Worm (Caenorhabditis elegans) whole organism, young adult: ENCODE data around the gene col-170.

Source experiments
- attf-6 ChIP-seq: fragments of 200-800 bp; sonication (Bioruptor generic); IDR thresholded peaks from 2 replicates; pipeline ENCODE4 v1.3.6; 2022; ENCODE audit warnings: missing genetic modification reagents, missing genetic modification characterization, missing compliant biosample characterization
- fkh-3 ChIP-seq: sonication (generic microtip); optimal IDR thresholded peaks from 2 replicates; lab custom pipeline; 2016; ENCODE audit warnings: mild to moderate bottlenecking, missing genetic modification characterization, missing compliant biosample characterization
- madf-6 ChIP-seq: fragments of 200-800 bp; sonication (Bioruptor generic); IDR thresholded peaks from 2 replicates; pipeline ENCODE4 v1.3.6; 2022; ENCODE audit warnings: missing genetic modification reagents, missing genetic modification characterization, missing compliant biosample characterization
- snpc-4 ChIP-seq, 5 experiments: fragments of 150-350 bp in 1 of 5; sonication (generic microtip) in 4 of 5; optimal IDR thresholded peaks; 2 replicates each; lab custom pipeline; 2014 to 2018; ENCODE audit warnings: missing genetic modification characterization in 5 of 5, missing biosample characterization in 3 of 5, antibody characterized with exemption in 2 of 5, mild to moderate bottlenecking in 2 of 5, missing compliant biosample characterization in 2 of 5, missing genotype in 2 of 5, moderate library complexity in 2 of 5, missing genetic modification reagents in 1 of 5
- unc-62 ChIP-seq: fragments of 150-350 bp; optimal IDR thresholded peaks from 2 replicates; lab custom pipeline; 2014; ENCODE audit warnings: missing biosample characterization, missing genetic modification reagents, missing genetic modification characterization

ce11 chrX:6299641-6300240, 31.8 kb upstream of the col-170 start, which contains the start of gene cest-16:
- no peak for TF ChIP-seq snpc-4 (GFP tag; optimal IDR thresholded peaks at IDR 0.05; lab: Kevin White, UChicago)
- TF ChIP-seq snpc-4 (tag; optimal IDR thresholded peaks at IDR 0.05; lab: Kevin White, UChicago): no peak
- TF ChIP-seq unc-62 (GFP tag; lab: Kevin White, UChicago): no peak
- no peak for TF ChIP-seq attf-6 (GFP tag; lab: Robert Waterston, UW)
- no peak for TF ChIP-seq madf-6 (GFP tag; lab: Robert Waterston, UW)
- TF ChIP-seq fkh-3 (tag; lab: Kevin White, UChicago): no peak
